Fruit fly (Drosophila melanogaster) whole organism, embryonic: ENCODE results near the gene niki.

Source experiments
- CG13287 ChIP-seq: fragments of 200-800 bp; sonication (Bioruptor generic); IDR thresholded peaks from 2 replicates; pipeline ENCODE4 v1.3.6; 2022; ENCODE audit warnings: missing biosample characterization, missing genetic modification characterization; ENCODE audit not compliant: partially characterized antibody
- NFAT ChIP-seq: fragments of 200-800 bp; sonication (Bioruptor generic); IDR thresholded peaks from 2 replicates; pipeline ENCODE4 v1.3.6; 2022; ENCODE audit warnings: missing biosample characterization, missing genetic modification characterization
- ab ChIP-seq: fragments of 200-800 bp; sonication (Bioruptor generic); optimal IDR thresholded peaks from 2 replicates; lab custom pipeline; 2016; ENCODE audit warnings: missing biosample characterization, missing genetic modification characterization
- br ChIP-seq: fragments of >200 bp; optimal IDR thresholded peaks from 2 replicates; lab custom pipeline; 2017
- ewg ChIP-seq: fragments of 200-800 bp; sonication (Bioruptor generic); optimal IDR thresholded peaks from 3 replicates; lab custom pipeline; 2017; ENCODE audit warnings: mild to moderate bottlenecking, missing biosample characterization, missing genetic modification reagents, missing genetic modification characterization
- trem ChIP-seq: fragments of 200-800 bp; optimal IDR thresholded peaks from 3 replicates; lab custom pipeline; 2019; ENCODE audit warnings: missing biosample characterization, mild to moderate bottlenecking, missing genetic modification characterization, moderate library complexity

DNA sequence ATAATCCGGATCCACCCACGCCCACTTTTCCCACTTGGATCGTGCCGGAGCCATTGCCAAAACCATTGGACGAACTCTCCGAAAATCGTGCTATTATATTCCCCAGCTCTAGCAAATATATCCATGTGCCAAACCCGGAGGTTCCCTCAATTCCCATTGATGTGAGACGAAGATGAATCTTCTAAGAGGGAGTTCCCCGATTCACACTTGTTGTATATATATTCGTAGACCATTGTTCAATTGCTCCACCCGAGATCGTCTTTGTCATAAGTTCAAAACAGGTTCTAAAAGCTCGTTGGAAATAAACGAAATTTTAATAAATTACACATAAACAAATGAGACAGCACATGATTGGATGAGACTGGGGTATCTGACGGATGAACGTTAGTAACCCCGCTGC, 38.4 kb upstream of the niki start:
- TF ChIP-seq ab (GFP tag; lab: Kevin White, UChicago) (no peak), trem (tag; lab: Kevin White, UChicago) (no peak), ewg (GFP tag; lab: Kevin White, UChicago) (no peak), NFAT (GFP tag; lab: Robert Waterston, UW) (no peak), CG13287 (GFP tag; lab: Robert Waterston, UW) (no peak), br (no peak)
